Worm (Caenorhabditis elegans) whole organism, dauer: ENCODE data around the gene W03G11.2.

ENCODE experiments used
- unc-62 ChIP-seq: sonication (generic microtip); optimal IDR thresholded peaks from 2 replicates; lab custom pipeline; 2017; ENCODE audit warnings: missing biosample characterization, missing genetic modification reagents, missing genetic modification characterization

The W03G11.2 gene

ce11 chrX:12108517-12109216 is at the start of gene W03G11.2, which contains the start of gene lgc-13:
Gene W03G11.2 (minus strand): TSS chrX:12108617.
Gene lgc-13 (plus strand): TSS chrX:12109166.
- TF ChIP-seq unc-62, result no peak

ce11 chrX:12154055-12154898 is 45.9 kb upstream of the W03G11.2 start, which contains the start of gene mfsd-11:
Gene mfsd-11 (minus strand): TSS chrX:12154105.
- no peak for TF ChIP-seq unc-62

ce11 chrX:12149638-12150137 is 41.3 kb upstream of the W03G11.2 start, which contains the start of gene znf-474:
Gene znf-474 (plus strand): TSS chrX:12149924.
- TF ChIP-seq unc-62, result no peak

- TF ChIP-seq unc-62, result no peak
Measured at ce11 chrX:12146453-12147085, 38.2 kb upstream of the W03G11.2 start, which contains the start of gene pycr-1. Gene pycr-1 (plus strand): TSS chrX:12146832.

- no peak for TF ChIP-seq unc-62
Measured at ce11 chrX:12145919-12146318, 37.5 kb upstream of the W03G11.2 start.

DNA sequence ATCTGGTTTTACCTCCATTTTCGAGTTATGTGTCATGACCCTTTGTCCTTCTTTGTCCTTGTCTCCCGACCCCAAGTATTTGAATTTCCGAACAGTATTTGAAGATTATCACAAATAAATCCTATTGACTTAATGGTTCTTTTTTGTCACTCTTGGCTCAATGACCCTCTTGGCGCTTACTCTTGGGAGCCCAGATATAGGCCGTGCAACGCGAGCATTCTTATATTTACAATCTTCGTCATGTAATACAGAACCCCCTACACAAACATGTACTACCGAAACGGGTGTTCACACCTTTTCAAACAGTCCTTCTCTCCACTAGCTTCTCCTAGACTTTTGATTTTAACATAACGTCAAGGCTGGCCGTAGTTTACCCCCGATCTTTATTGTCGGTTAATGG is 35.3 kb upstream of the W03G11.2 start, which contains the start of gene M153.5:
Gene M153.5, plus strand, starts transcription at position 301 of the 400 bp plus-strand sequence.
- no peak for TF ChIP-seq unc-62

DNA sequence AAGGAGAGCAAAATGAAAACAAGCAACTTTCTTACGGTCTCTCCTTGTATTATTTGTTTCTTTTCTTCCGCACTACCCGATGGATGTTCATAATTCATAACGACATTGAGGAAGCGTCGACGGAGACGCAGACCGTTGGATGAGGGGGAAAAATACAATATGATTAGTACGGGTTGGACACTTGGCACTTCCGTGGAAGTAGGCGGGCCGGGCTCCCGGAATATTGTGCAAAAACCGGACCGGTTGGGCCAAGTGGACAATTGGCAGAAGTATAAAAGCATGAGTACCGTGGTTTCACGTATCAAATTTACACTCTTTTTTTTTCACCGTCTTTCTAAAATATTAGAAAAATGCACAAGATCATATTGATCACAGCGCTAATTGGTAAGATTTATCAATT is 34.2 kb upstream of the W03G11.2 start, which contains the start of gene M153.3:
Gene M153.3, plus strand, starts transcription at position 301 of the 400 bp plus-strand sequence.
- no peak for TF ChIP-seq unc-62

DNA sequence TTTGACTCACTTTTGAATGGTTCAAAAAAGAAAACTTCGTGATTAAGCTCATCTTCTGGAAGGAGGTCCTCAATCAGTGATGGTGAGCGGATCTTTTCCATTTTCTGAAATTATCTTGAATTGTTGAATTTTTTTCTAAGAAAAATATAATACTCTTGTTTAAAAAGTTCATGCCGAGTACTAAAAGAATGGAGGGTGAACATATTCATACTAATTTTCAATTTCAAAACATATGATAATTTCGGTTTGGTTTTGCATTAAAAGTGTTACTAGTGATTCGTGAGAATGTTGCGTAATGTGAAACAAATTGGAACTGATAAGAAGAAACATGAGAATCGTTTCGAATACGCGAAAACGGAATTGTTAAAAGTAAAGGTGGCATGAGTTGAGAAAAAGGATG is 32.6 kb upstream of the W03G11.2 start, which contains the start of gene lyst-1:
Gene lyst-1, minus strand, starts transcription at position 101 of the 400 bp plus-strand sequence.
- no peak for TF ChIP-seq unc-62

ce11 chrX:12125308-12125707 is 16.9 kb upstream of the W03G11.2 start, which contains the start of gene lgc-18:
Gene lgc-18 (plus strand): TSS chrX:12125608.
- TF ChIP-seq unc-62, result no peak

DNA sequence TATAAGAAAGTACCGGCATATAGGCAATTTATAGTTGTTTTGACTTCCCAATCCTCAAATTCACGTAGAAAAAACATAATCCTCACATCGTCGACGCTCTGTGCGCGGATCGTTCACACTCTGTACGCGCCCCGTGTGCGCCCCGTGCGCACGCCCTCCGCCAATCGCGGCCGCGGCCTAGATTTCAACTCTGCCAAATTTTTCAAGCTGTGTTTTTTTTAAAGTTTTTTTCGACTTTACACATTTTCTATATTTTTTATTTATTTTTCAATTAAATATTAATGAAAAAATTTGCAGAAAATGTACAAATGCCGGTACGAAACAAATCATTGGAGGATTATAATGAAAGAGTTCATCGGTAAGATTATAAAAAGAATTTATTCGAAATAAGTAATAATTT is 14.7 kb upstream of the W03G11.2 start, which contains the start of gene T01H10.11:
Gene T01H10.11, plus strand, starts transcription at position 301 of the 400 bp plus-strand sequence.
- TF ChIP-seq unc-62, result no peak

- no peak for TF ChIP-seq unc-62
Measured at ce11 chrX:12121285-12121684, 12.9 kb upstream of the W03G11.2 start, which contains the start of gene lgc-17. Gene lgc-17 (plus strand): TSS chrX:12121585.

DNA sequence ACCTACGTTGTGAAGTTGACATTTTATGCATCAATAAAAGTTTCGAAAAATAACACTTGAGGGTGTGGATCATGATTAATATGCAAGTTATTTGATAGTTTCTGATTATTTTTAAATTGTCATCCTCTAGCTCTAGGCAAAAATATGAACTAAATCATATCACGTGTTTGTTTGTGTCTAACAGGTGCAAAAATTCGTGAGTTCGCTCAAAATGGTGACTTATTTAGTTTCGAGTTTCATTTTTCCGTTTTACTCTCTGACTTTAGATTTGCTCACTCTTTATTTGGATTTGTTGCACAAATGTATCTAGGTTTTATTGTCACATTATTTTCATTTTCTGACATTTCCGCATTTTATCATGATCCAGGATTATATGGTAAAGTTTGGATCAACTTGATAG is 9.9 kb upstream of the W03G11.2 start, which contains the start of gene lgc-16:
Gene lgc-16, plus strand, starts transcription at position 301 of the 400 bp plus-strand sequence.
- TF ChIP-seq unc-62, result no peak

- no peak for TF ChIP-seq unc-62
Measured at ce11 chrX:12114024-12114423, 5.6 kb upstream of the W03G11.2 start, which contains the start of gene lgc-15. Gene lgc-15 (plus strand): TSS chrX:12114324.

- TF ChIP-seq unc-62, result no peak
Measured at ce11 chrX:12111213-12111612, 2.8 kb upstream of the W03G11.2 start, which contains the start of gene lgc-14. Gene lgc-14 (plus strand): TSS chrX:12111513.

DNA sequence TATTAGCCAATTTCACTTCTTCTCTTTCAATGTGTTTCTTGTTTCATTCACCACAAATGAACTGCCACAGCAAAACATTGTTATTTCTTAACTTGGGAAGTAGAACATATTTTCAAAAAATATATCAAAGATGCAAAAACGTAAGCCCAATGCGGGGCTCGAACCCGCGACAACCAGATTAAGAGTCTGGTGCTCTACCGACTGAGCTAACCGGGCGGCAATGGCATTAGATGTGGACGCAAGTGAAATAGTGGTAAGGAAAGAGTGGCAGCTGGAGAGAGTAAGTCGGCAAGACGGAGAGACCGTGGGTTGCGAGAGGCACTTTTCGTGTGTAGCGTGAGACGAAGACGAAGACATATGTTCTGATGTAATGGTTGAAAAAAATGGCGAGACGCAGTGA is 2.4 kb downstream of the W03G11.2 start:
- TF ChIP-seq unc-62, result no peak

- TF ChIP-seq unc-62, result no peak
Measured at ce11 chrX:12105458-12105857, 3.0 kb downstream of the W03G11.2 start.
